Fruit fly (Drosophila melanogaster): ENCODE measurements around the gene beta'COP.
A peak's percentile ranks its signal among the peaks of the same experiment; 100 is the strongest.

The beta'COP gene

DNA sequence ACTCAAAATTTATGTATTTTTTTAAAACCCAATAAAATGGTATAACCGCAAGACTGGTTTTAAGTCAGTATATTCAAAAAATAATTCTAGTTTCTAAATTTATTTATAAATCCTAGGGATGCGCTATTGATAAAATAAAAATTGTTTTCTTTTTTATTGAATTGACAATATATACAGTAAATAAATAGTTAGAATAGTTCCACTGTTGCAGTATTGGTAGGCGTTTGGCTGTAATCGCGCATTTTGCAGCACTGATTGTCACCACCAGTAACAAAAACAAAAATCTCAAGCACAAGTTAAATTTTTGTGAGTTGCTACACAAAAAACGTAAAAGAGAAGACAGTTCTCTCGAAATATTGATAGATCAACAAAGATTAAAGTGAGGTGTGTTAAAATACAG is 9.8 kb upstream of the beta'COP start, which contains the start of gene CG31855:
Gene CG31855, plus strand, starts transcription at position 265 of the 400 bp plus-strand sequence.
- TF ChIP-seq h (optimal IDR thresholded peaks at IDR 0.05) (no peak), insv (optimal IDR thresholded peaks at IDR 0.05) (no peak), ttk (optimal IDR thresholded peaks at IDR 0.05) (no peak), Myc (optimal IDR thresholded peaks at IDR 0.05) (no peak), psq (optimal IDR thresholded peaks at IDR 0.05) (no peak), Sin3A (optimal IDR thresholded peaks at IDR 0.05) (no peak)

DNA sequence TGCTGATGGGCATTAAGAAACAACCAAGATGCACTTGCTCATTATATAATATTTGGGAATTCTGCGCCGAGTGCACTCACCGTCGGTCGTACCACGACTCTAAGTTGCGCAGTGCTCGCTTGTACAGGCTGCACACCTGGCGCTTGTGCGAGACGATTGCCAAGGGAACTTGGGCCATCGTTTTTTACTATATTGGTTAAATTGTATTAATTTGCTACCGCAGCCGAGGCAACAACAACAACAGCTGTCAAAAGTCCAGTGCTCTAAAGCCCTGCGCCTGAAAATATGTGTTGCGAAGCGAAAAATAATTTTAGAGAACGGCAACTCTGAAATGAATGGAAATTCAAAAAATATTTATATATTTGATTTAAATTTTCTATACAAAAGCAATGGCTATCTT is 7.9 kb upstream of the beta'COP start, which contains the start of gene ND-B22:
Gene ND-B22, minus strand, starts transcription at position 349 of the 400 bp plus-strand sequence.
- TF ChIP-seq Sin3A (optimal IDR thresholded peaks at IDR 0.05) (no peak), insv (optimal IDR thresholded peaks at IDR 0.05) (no peak), h (optimal IDR thresholded peaks at IDR 0.05) (no peak), Myc (optimal IDR thresholded peaks at IDR 0.05) (no peak), psq (optimal IDR thresholded peaks at IDR 0.05) (no peak), ttk (optimal IDR thresholded peaks at IDR 0.05) (no peak)

DNA sequence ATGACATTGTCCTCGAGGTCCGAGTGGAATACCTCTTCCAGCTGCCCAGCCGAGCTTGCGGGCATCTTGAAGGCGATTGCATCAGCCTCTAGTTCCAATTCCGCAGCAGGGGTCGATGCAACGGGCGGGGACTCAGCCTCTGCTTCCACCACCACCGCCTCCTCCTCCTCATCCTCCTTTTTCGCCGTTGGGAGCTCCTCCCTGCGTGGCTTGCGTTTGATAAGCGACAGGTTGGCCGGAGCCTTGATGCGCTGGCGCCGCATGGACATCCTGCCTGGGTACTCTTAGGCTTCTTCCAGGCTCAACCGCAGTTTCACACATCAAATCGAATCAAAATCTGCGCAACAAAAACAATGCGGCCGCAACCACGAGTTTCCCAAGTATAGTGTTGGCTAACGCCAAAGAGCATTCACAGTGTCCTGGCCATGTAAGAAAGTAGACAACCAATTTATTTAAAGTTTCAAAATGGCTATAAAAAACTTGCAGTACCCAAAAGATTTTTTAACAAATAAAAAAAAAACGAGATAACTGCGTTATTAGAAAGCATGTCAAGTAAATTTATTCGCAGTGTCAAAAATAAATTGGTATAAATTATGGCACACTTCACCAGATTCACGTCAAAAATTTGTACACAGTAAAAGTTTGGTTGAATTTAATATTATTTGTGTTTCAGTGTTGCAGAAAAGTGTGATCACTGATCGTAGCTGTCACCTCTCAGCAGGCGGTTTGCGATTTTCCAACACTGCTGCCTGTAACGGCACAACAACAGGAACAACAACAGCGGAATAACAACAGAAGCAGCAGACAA is 5.1 kb upstream of the beta'COP start, which contains the start of the genes Bdp1 and CG6565:
Gene Bdp1, minus strand, starts transcription at position 456 of the 808 bp plus-strand sequence.
Gene CG6565, plus strand, starts transcription at position 585 of the 808 bp plus-strand sequence.
- TF ChIP-seq insv (optimal IDR thresholded peaks at IDR 0.05) (no peak), Myc (optimal IDR thresholded peaks at IDR 0.05) (no peak), Sin3A (optimal IDR thresholded peaks at IDR 0.05) (no peak), h (optimal IDR thresholded peaks at IDR 0.05) (no peak), ttk (optimal IDR thresholded peaks at IDR 0.05) (no peak), psq (optimal IDR thresholded peaks at IDR 0.05) (no peak)

DNA sequence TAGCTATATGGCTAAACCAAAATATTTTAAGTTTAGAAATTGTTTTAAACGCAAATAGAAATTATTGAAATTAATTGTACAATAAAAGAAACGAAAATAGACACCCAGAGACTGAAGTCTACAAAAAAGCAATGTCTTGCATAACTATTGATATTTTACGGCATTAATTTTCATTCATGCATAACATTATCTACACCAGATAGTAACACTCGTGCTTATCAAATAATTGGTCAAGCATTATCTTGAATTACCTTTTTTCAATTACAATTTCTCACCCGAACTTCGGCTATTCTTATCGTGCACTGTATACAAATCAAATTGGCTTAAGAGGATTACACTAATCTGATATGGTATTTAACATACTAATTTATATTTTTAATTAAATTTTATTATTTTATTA is 2.6 kb upstream of the beta'COP start:
- TF ChIP-seq ttk (optimal IDR thresholded peaks at IDR 0.05) (no peak), Sin3A (optimal IDR thresholded peaks at IDR 0.05) (no peak), h (optimal IDR thresholded peaks at IDR 0.05) (no peak), insv (optimal IDR thresholded peaks at IDR 0.05) (no peak)

DNA sequence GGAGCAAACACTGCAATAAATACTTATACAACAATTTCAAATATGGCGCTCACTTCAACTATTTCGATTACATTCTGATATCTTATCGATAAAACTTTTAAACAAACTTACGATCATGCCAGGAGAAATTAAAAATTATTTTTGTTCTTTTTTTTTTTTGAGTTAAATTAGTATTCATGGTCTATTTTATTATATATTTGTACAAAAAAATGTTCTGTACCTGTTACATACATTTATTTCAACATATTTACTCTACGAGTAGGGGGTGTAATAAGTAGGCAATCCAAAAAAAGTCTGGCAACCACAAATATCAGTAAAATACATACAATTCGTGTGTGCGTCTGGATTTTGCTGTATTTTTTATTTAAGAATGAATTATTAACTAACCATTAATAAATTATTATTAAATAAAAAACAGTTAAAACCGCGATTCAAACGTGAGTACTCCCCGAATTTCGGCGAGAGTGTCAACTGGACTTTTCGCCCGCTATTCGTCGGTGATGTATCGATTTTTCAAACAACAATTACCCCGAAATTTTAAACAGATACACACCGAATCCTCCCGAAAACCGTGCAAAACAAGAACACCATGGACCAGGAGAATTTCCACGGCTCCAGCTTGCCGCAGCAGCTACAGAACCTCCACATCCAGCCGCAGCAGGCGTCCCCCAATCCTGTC is 3.8 kb downstream of the beta'COP start, which contains the start of gene loqs:
Gene loqs, plus strand, starts transcription at position 302 of the 679 bp plus-strand sequence.
- TF ChIP-seq psq (optimal IDR thresholded peaks at IDR 0.05), result no peak
- no peak for TF ChIP-seq ttk (optimal IDR thresholded peaks at IDR 0.05)
- no peak for TF ChIP-seq h (optimal IDR thresholded peaks at IDR 0.05)
- no peak for TF ChIP-seq Myc (optimal IDR thresholded peaks at IDR 0.05)
- no peak for TF ChIP-seq insv (optimal IDR thresholded peaks at IDR 0.05)
- TF ChIP-seq Sin3A (optimal IDR thresholded peaks at IDR 0.05), result no peak

DNA sequence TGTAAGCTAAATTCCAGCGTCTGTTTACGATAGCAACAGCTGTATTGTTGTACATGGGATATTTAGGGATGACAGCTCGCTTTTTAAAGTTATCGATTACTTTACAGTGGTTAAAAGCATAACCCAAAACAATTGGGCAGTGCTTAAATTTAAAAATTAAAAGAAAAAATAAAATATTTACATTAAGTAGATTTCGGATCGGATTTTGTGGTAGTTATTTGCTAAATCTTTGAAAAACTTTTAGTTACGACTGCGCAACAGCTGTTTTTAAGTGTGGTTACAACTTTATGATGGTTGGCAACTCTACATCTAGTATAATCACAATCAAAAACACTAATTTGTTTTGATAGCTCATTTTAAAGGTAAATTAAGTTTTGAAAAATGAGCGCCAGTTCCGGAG is 8.6 kb downstream of the beta'COP start, which contains the start of the genes Ing5 and CG7099:
Gene Ing5, minus strand, starts transcription at position 58 of the 400 bp plus-strand sequence.
Gene CG7099, plus strand, starts transcription at position 317 of the 400 bp plus-strand sequence.
- TF ChIP-seq Sin3A (optimal IDR thresholded peaks at IDR 0.05) (no peak), Myc (optimal IDR thresholded peaks at IDR 0.05) (no peak), insv (optimal IDR thresholded peaks at IDR 0.05) (no peak), h (optimal IDR thresholded peaks at IDR 0.05) (no peak), psq (optimal IDR thresholded peaks at IDR 0.05) (no peak), ttk (optimal IDR thresholded peaks at IDR 0.05) (no peak)

DNA sequence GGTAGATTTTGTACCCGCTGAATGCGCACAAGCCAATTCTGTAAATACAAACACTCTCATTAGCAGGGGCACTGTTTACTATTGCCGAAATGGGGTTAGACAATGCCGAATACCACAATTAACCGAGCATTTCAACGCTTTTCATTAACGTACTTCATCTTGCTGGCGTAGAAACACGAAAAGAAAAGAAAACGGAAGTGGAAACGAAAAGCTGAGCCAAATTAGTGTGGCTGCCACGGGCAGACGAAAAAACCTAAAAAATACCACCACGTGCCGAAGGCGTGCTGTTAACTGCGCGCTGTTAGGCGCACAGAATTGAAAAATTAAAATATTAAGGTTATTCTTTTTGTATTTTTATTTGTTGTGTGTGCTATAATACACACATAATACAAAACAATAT is 16.2 kb downstream of the beta'COP start, which contains the start of gene RpL24:
Gene RpL24, minus strand, starts transcription at position 229 of the 400 bp plus-strand sequence.
- no peak for TF ChIP-seq ttk (optimal IDR thresholded peaks at IDR 0.05)
- TF ChIP-seq Sin3A (optimal IDR thresholded peaks at IDR 0.05), result no peak
- no peak for TF ChIP-seq psq (optimal IDR thresholded peaks at IDR 0.05)
- TF ChIP-seq h (optimal IDR thresholded peaks at IDR 0.05), result no peak

DNA sequence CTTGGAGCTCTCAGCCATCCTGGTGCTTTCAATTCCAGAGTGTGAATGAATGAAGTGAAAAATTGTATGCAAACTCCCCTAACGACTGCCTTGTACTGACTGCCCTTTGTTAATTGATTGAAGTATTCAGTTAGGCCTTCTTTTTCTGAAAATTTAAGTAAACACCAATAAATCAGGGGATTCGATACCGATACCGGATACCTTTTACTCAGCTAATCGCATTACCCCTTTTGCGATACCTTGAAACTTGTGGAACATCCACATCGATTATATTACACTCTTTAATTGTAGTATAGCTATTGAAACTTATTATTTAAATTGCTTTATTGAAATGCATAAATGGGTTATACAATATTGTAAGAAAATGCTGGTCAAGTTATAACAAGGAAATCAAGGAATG is 17.4 kb downstream of the beta'COP start, which contains the start of gene CG16957:
Gene CG16957, minus strand, starts transcription at position 101 of the 400 bp plus-strand sequence.
- TF ChIP-seq ttk (optimal IDR thresholded peaks at IDR 0.05) (no peak), insv (optimal IDR thresholded peaks at IDR 0.05) (no peak), Myc (optimal IDR thresholded peaks at IDR 0.05) (no peak), psq (optimal IDR thresholded peaks at IDR 0.05) (no peak), Sin3A (optimal IDR thresholded peaks at IDR 0.05) (no peak), h (optimal IDR thresholded peaks at IDR 0.05) (no peak)

DNA sequence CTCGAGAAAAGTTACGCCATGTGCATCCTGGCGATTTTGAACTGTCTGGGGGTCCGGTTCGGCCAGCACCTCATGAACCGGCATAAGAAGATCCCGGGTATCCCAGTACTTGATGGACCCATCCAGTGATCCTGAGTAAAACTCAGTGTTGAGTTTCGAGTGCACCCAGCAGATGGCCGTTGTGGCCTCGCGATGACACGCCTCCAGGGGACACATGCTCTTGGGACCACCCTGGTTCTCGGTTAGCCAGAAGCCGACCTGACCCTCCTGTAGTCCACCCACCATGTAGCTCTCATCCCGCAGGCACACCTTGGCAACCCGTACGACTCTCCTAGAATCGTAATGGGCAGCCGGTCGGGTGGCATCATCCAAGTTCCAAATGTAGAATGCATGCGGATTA is 18.7 kb downstream of the beta'COP start:
- TF ChIP-seq h (optimal IDR thresholded peaks at IDR 0.05) (no peak), ttk (optimal IDR thresholded peaks at IDR 0.05) (peak; percentile 91), Sin3A (optimal IDR thresholded peaks at IDR 0.05) (no peak), psq (optimal IDR thresholded peaks at IDR 0.05) (no peak), Myc (optimal IDR thresholded peaks at IDR 0.05) (no peak), insv (optimal IDR thresholded peaks at IDR 0.05) (no peak)

DNA sequence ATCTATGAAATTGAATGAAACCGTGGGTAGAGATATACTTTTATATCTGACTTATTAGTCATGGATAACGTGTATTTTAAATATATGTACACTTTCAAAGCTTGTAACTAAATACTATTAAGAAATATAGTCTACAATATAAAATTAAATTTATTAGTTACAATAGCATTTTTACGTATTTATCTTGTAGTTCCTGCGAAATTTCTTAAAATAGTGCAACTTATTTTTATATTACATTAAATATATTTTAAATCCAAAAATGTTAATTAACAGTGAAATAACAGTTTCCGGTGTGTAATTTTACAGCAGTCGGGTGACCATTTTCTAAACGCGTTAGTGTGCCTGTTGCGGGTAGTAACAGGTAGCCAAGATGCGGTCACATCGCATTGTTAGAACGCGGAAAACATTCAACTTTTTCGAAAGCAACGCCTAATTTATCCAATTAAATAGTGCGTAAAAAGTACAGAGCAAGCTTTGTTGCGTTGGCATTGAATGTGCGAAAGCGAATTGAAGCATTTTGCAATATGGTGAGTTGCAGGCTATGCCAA is 20.0 kb downstream of the beta'COP start, which contains the start of the genes CG10859 and CG7110:
Gene CG10859, minus strand, starts transcription at position 51 of the 548 bp plus-strand sequence.
Gene CG7110, plus strand, starts transcription at position 378 of the 548 bp plus-strand sequence.
- TF ChIP-seq ttk (optimal IDR thresholded peaks at IDR 0.05), result no peak
- TF ChIP-seq h (optimal IDR thresholded peaks at IDR 0.05), result no peak
- no peak for TF ChIP-seq Myc (optimal IDR thresholded peaks at IDR 0.05)
- no peak for TF ChIP-seq insv (optimal IDR thresholded peaks at IDR 0.05)
- TF ChIP-seq psq (optimal IDR thresholded peaks at IDR 0.05), result no peak
- TF ChIP-seq Sin3A (optimal IDR thresholded peaks at IDR 0.05), result no peak

DNA sequence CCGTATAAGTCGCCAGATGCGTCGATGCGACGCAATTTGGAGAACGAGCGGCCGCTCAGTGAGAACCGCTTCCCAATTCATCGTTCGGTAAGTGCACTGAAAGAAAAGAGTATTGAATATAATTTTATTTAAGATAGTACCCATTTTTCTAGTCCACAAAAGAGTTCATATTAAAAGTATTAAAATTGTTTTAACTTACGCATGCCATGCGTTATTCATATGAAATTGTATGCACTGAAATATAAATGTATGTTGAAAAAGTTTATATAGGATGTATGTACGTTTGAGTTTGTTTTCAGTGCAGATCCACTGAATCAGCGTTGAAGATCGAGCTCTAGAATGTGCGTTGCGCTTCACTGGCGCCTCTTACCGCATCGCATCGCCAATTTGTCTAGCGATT is 20.9 kb downstream of the beta'COP start:
- TF ChIP-seq ttk (optimal IDR thresholded peaks at IDR 0.05) (no peak), h (optimal IDR thresholded peaks at IDR 0.05) (no peak), Sin3A (optimal IDR thresholded peaks at IDR 0.05) (no peak), insv (optimal IDR thresholded peaks at IDR 0.05) (no peak), Myc (optimal IDR thresholded peaks at IDR 0.05) (no peak), psq (optimal IDR thresholded peaks at IDR 0.05) (no peak)
